Worm (Caenorhabditis elegans) whole organism, early embryonic: ENCODE data around the gene hst-3.2.

ENCODE experiments used
- F13C5.2 ChIP-seq: sonication (generic microtip); optimal IDR thresholded peaks from 2 replicates; lab custom pipeline; 2017; ENCODE audit warnings: mild to moderate bottlenecking, missing genetic modification characterization, inconsistent platforms, missing compliant biosample characterization
- ama-1 ChIP-seq: fragments of 150-350 bp; optimal IDR thresholded peaks from 2 replicates; lab custom pipeline; 2014
- ceh-13 ChIP-seq: fragments of 200-800 bp; sonication (Bioruptor generic); optimal IDR thresholded peaks from 2 replicates; lab custom pipeline; 2018; ENCODE audit warnings: mild to moderate bottlenecking, missing genetic modification characterization, missing compliant biosample characterization
- ceh-36 ChIP-seq: sonication (generic microtip); optimal IDR thresholded peaks from 2 replicates; lab custom pipeline; 2016; ENCODE audit warnings: missing genetic modification characterization, inconsistent platforms, missing compliant biosample characterization
- flt-1 ChIP-seq: fragments of 200-800 bp; sonication (Bioruptor generic); IDR thresholded peaks from 2 replicates; pipeline ENCODE4 v1.3.6; 2022; ENCODE audit warnings: missing genetic modification characterization, missing compliant biosample characterization
- hmg-4 ChIP-seq: fragments of 200-800 bp; sonication (Bioruptor generic); optimal IDR thresholded peaks from 2 replicates; lab custom pipeline; 2018; ENCODE audit warnings: mild to moderate bottlenecking, missing genetic modification characterization, missing compliant biosample characterization
- hnd-1 ChIP-seq: sonication (generic microtip); optimal IDR thresholded peaks from 2 replicates; lab custom pipeline; 2016; ENCODE audit warnings: missing genetic modification characterization, missing compliant biosample characterization
- pes-1 ChIP-seq: fragments of 200-800 bp; sonication (Bioruptor generic); IDR thresholded peaks from 2 replicates; pipeline ENCODE4 v1.3.6; 2022; ENCODE audit warnings: missing genetic modification reagents, missing genetic modification characterization, missing compliant biosample characterization
- scrt-1 ChIP-seq: fragments of 200-800 bp; sonication (Bioruptor generic); IDR thresholded peaks from 2 replicates; pipeline ENCODE4 v1.3.6; 2022; ENCODE audit warnings: missing genetic modification characterization, missing compliant biosample characterization
- tbx-11 ChIP-seq: fragments of 200-800 bp; sonication (Bioruptor generic); IDR thresholded peaks from 2 replicates; pipeline ENCODE4 v1.3.6; 2022; ENCODE audit warnings: missing genetic modification characterization, missing compliant biosample characterization
- tra-4 ChIP-seq: sonication (generic microtip); optimal IDR thresholded peaks from 2 replicates; lab custom pipeline; 2017; ENCODE audit warnings: missing genetic modification characterization, missing compliant biosample characterization

- TF ChIP-seq tbx-11 (no peak), ceh-13 (GFP tag; lab: Kevin White, UChicago) (no peak), hnd-1 (tag; lab: Kevin White, UChicago) (no peak), hmg-4 (no peak), flt-1 (GFP tag; lab: Robert Waterston, UW) (no peak), scrt-1 (no peak), ama-1 (lab: Kevin White, UChicago) (no peak), tra-4 (tag; lab: Kevin White, UChicago) (no peak), F13C5.2 (no peak), pes-1 (GFP tag; lab: Robert Waterston, UW) (no peak), ceh-36 (tag; lab: Kevin White, UChicago) (no peak)
These were observed 22.2 kb upstream of the hst-3.2 start for ce11 chrX:2945950-2946349.
